Fruit fly (Drosophila melanogaster) whole organism: Measurements from ENCODE around the gene CG34447.

ENCODE experiments used
- psq ChIP-seq: fragments of >200 bp; optimal IDR thresholded peaks from 2 replicates; lab custom pipeline; 2017
- usp ChIP-seq: fragments of >200 bp; optimal IDR thresholded peaks from 2 replicates; lab custom pipeline; 2017; ENCODE audit warnings: missing biosample characterization, missing genetic modification characterization, mixed read lengths

DNA sequence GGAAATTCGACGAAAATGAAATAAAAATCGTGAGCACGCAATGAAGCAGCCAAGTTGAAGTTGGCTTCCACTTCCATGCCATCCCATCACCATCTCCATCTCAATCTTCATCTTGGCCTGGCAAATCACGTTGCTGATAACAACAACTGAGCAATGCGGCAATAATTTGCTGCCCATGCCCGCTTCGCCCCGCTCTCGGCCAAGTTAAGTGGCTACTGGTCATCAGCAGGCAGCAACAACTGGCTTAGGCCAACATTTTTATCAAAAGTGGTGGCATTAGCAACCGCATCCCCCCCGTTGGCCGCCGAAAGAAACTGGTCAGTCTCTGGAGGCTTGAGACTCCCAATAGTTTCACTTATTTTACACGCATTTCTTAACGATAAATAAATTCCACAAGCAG, 10.4 kb upstream of the CG34447 start:
- TF ChIP-seq usp (GFP tag; lab: Kevin White, UChicago) (no peak), psq (lab: Kevin White, UChicago) (no peak)
